In genomic region chr3L:15013957-15014692, dm6 we compare ENCODE assay signal across 1 fruit fly cellular context.
TF ChIP-seq lines count a peak whose summit lies in the region.

TSS of gene Reck (minus strand) at chr3L:15014062.

TF ChIP-seq in whole organism, embryonic, 481 proteins besides CTCF, POLR2A, EP300 and RAD21 (continued from another document):
- TF ChIP-seq Ravus (GFP tag; IDR thresholded peaks at IDR 0.05; lab: Robert Waterston, UW) (peak; percentile 64), onecut (GFP tag; IDR thresholded peaks at IDR 0.05; lab: Robert Waterston, UW) (peak; percentile 78), CG6765 (GFP tag; optimal IDR thresholded peaks at IDR 0.05; lab: Kevin White, UChicago) (peak; percentile 59), Ets65A (GFP tag; lab: Kevin White, UChicago) (peak; percentile 82), CG17361 (GFP tag; IDR thresholded peaks at IDR 0.05; lab: Robert Waterston, UW) (peak; percentile 77), wek (GFP tag; optimal IDR thresholded peaks at IDR 0.05; lab: Kevin White, UChicago) (no peak), nerfin-1 (tag; optimal IDR thresholded peaks at IDR 0.05; lab: Kevin White, UChicago) (peak; percentile 78), CG4707 (GFP tag; optimal IDR thresholded peaks at IDR 0.05; lab: Kevin White, UChicago) (peak; percentile 56), sens (GFP tag; lab: Kevin White, UChicago) (peak; percentile 93), Camta (GFP tag; optimal IDR thresholded peaks at IDR 0.05; lab: Kevin White, UChicago) (peak; percentile 31), fd64A (GFP tag; optimal IDR thresholded peaks at IDR 0.05; lab: Kevin White, UChicago) (no peak), CG2889 (GFP tag; IDR thresholded peaks at IDR 0.05; lab: Robert Waterston, UW) (peak; percentile 54; the same call in 2 of the 3 replicates), stwl (tag; optimal IDR thresholded peaks at IDR 0.05; lab: Kevin White, UChicago) (peak; percentile 43), sens-2 (GFP tag; IDR thresholded peaks at IDR 0.05; lab: Robert Waterston, UW) (peak; percentile 85), Myb (GFP tag; optimal IDR thresholded peaks at IDR 0.05; lab: Kevin White, UChicago) (no peak), corto (GFP tag; optimal IDR thresholded peaks at IDR 0.05; lab: Kevin White, UChicago) (peak; percentile 48), eve (GFP tag; optimal IDR thresholded peaks at IDR 0.05; lab: Kevin White, UChicago) (peak in 1 of 2 experiments; percentile 15), CG5245 (GFP tag; optimal IDR thresholded peaks at IDR 0.05; lab: Kevin White, UChicago) (peak; percentile 71), Jarid2 (GFP tag; optimal IDR thresholded peaks at IDR 0.05; lab: Kevin White, UChicago) (peak; percentile 49), CG15269 (tag; optimal IDR thresholded peaks at IDR 0.05; lab: Kevin White, UChicago) (peak; percentile 83), CG14965 (GFP tag; optimal IDR thresholded peaks at IDR 0.05; lab: Kevin White, UChicago; ENCODE audit: borderline replicate concordance) (no peak), CG2120 (GFP tag; optimal IDR thresholded peaks at IDR 0.05; lab: Kevin White, UChicago) (peak; percentile 66), tna (GFP tag; IDR thresholded peaks at IDR 0.05; lab: Robert Waterston, UW; ENCODE audit: partially characterized antibody) (no peak), CG17912 (GFP tag; optimal IDR thresholded peaks at IDR 0.05; lab: Kevin White, UChicago) (no peak), z (GFP tag; IDR thresholded peaks at IDR 0.05; lab: Robert Waterston, UW) (no peak), CG2199 (GFP tag; IDR thresholded peaks at IDR 0.05; lab: Robert Waterston, UW) (peak; percentile 80), CG13424 (tag; optimal IDR thresholded peaks at IDR 0.05; lab: Kevin White, UChicago) (peak; percentile 81), Eip74EF (GFP tag; optimal IDR thresholded peaks at IDR 0.05; lab: Kevin White, UChicago) (peak in 1 of 2 experiments; percentile 84), pita (GFP tag; optimal IDR thresholded peaks at IDR 0.05; lab: Kevin White, UChicago) (peak; percentile 67), CG11695 (GFP tag; IDR thresholded peaks at IDR 0.05; lab: Robert Waterston, UW) (peak; percentile 83), ap (GFP tag; IDR thresholded peaks at IDR 0.05; lab: Robert Waterston, UW) (peak; percentile 64), Hr39 (optimal IDR thresholded peaks at IDR 0.05; lab: Kevin White, UChicago) (no peak), CG13287 (GFP tag; IDR thresholded peaks at IDR 0.05; lab: Robert Waterston, UW; ENCODE audit: partially characterized antibody) (no peak), CG6254 (GFP tag; optimal IDR thresholded peaks at IDR 0.05; lab: Kevin White, UChicago) (peak; percentile 90)
